Worm (Caenorhabditis elegans): ENCODE measurements around the gene W10G11.1.
A peak's percentile ranks its signal among the peaks of the same experiment; 100 is the strongest.

W10G11.1 gene

ce11 chrII:3546381-3546931 lies 14.0 kb downstream of the W10G11.1 start, which contains the start of gene apd-3:
Gene apd-3 (minus strand): TSS chrII:3546431.
- TF ChIP-seq pag-3 (tag; optimal IDR thresholded peaks at IDR 0.05; ENCODE audit: borderline replicate concordance) (no peak), K09A11.1 (tag; optimal IDR thresholded peaks at IDR 0.05; ENCODE audit: insufficient read depth) (no peak)

ce11 chrII:3540151-3540550 lies 20.3 kb downstream of the W10G11.1 start:
- TF ChIP-seq tbx-7 (tag; optimal IDR thresholded peaks at IDR 0.05) = no peak
- no peak for TF ChIP-seq pag-3 (tag; optimal IDR thresholded peaks at IDR 0.05; ENCODE audit: borderline replicate concordance)
- TF ChIP-seq ztf-16 (tag; optimal IDR thresholded peaks at IDR 0.05) = no peak
- no peak for TF ChIP-seq K02D7.2 (tag; optimal IDR thresholded peaks at IDR 0.05)
- no peak for TF ChIP-seq mec-3 (tag; optimal IDR thresholded peaks at IDR 0.05; ENCODE audit: borderline replicate concordance)
- TF ChIP-seq che-1 (tag; optimal IDR thresholded peaks at IDR 0.05) = no peak
- TF ChIP-seq ceh-31 (tag; optimal IDR thresholded peaks at IDR 0.05) = no peak
- TF ChIP-seq dve-1 (tag; optimal IDR thresholded peaks at IDR 0.05) = no peak
- no peak for TF ChIP-seq eyg-1 (tag; optimal IDR thresholded peaks at IDR 0.05)
- no peak for TF ChIP-seq ceh-24 (tag; optimal IDR thresholded peaks at IDR 0.05)
- no peak for TF ChIP-seq Y22D7AL.16 (tag; optimal IDR thresholded peaks at IDR 0.05)
- TF ChIP-seq C38D4.7 (GFP tag; optimal IDR thresholded peaks at IDR 0.05) = no peak
- no peak for TF ChIP-seq hlh-15 (tag; optimal IDR thresholded peaks at IDR 0.05)
- TF ChIP-seq nhr-11 (tag; optimal IDR thresholded peaks at IDR 0.05) = no peak
- no peak for TF ChIP-seq elt-4 (tag; optimal IDR thresholded peaks at IDR 0.05)
- TF ChIP-seq fkh-6 (tag; optimal IDR thresholded peaks at IDR 0.05) = no peak
- TF ChIP-seq fax-1 (tag; optimal IDR thresholded peaks at IDR 0.05) = no peak
- no peak for TF ChIP-seq nfya-1 (tag; optimal IDR thresholded peaks at IDR 0.05)
- TF ChIP-seq npax-4 (tag; optimal IDR thresholded peaks at IDR 0.05) = no peak
- no peak for TF ChIP-seq ahr-1 (tag; optimal IDR thresholded peaks at IDR 0.05)

ce11 chrII:3528256-3528655 lies 32.2 kb downstream of the W10G11.1 start, which contains the start of gene ncs-6:
Gene ncs-6 (minus strand): TSS chrII:3528516.
- no peak for TF ChIP-seq unc-86 (tag; optimal IDR thresholded peaks at IDR 0.05)
- TF ChIP-seq pag-3 (tag; optimal IDR thresholded peaks at IDR 0.05; ENCODE audit: borderline replicate concordance) = no peak
- TF ChIP-seq unc-3 (GFP tag; conservative IDR thresholded peaks at IDR 0.05) = no peak
- no peak for TF ChIP-seq unc-3 (tag; optimal IDR thresholded peaks at IDR 0.05)
- no peak for TF ChIP-seq pha-2 (tag; optimal IDR thresholded peaks at IDR 0.05)
- no peak for TF ChIP-seq hlh-8 (tag; optimal IDR thresholded peaks at IDR 0.05)
- TF ChIP-seq ahr-1 (tag; optimal IDR thresholded peaks at IDR 0.05) = no peak
- no peak for TF ChIP-seq pros-1 (tag; optimal IDR thresholded peaks at IDR 0.05)
- TF ChIP-seq gmeb-2 (tag; optimal IDR thresholded peaks at IDR 0.05) = no peak
- TF ChIP-seq ceh-48 (tag; optimal IDR thresholded peaks at IDR 0.05) = no peak
- no peak for TF ChIP-seq hlh-13 (GFP tag; optimal IDR thresholded peaks at IDR 0.05)
- TF ChIP-seq lim-6 (tag; optimal IDR thresholded peaks at IDR 0.05) = no peak
- no peak for TF ChIP-seq ceh-31 (tag; optimal IDR thresholded peaks at IDR 0.05)
- TF ChIP-seq hlh-30 (tag; optimal IDR thresholded peaks at IDR 0.05; ENCODE audit: insufficient read depth) = no peak

ce11 chrII:3527460-3527859 lies 33.0 kb downstream of the W10G11.1 start:
- TF ChIP-seq ceh-14 (tag; optimal IDR thresholded peaks at IDR 0.05) (peak; percentile 67), ceh-34 (tag; optimal IDR thresholded peaks at IDR 0.05) (no peak), lim-6 (tag; optimal IDR thresholded peaks at IDR 0.05) (peak; percentile 17)

- TF ChIP-seq mec-3 (tag; optimal IDR thresholded peaks at IDR 0.05; ENCODE audit: borderline replicate concordance) = no peak
These were observed 36.4 kb downstream of the W10G11.1 start, which contains the start of gene col-72 for ce11 chrII:3524097-3524496. Gene col-72 (minus strand): TSS chrII:3524197.
